Fruit fly (Drosophila melanogaster) whole organism, embryonic: ENCODE data around the gene CG18063.

Experiments
- CG1024 ChIP-seq: fragments of 200-800 bp; sonication (Bioruptor generic); IDR thresholded peaks from 2 replicates; pipeline ENCODE4 v1.3.6; 2022; ENCODE audit warnings: missing biosample characterization, missing genetic modification characterization
- CG10543 ChIP-seq: fragments of 200-800 bp; sonication (Bioruptor generic); optimal IDR thresholded peaks from 3 replicates; lab custom pipeline; 2017; ENCODE audit warnings: missing biosample characterization, mild to moderate bottlenecking, missing genetic modification characterization, moderate library complexity
- CG10959 ChIP-seq: fragments of 200-800 bp; sonication (Bioruptor generic); IDR thresholded peaks from 2 replicates; pipeline ENCODE4 v1.3.6; 2022; ENCODE audit warnings: missing biosample characterization, missing genetic modification characterization
- CG11085 ChIP-seq: fragments of 200-800 bp; sonication (Bioruptor generic); IDR thresholded peaks from 2 replicates; pipeline ENCODE4 v1.3.6; 2022; ENCODE audit warnings: missing biosample characterization, missing genetic modification characterization
- CG12236 ChIP-seq: fragments of 200-800 bp; sonication (Bioruptor generic); optimal IDR thresholded peaks from 2 replicates; lab custom pipeline; 2016; ENCODE audit warnings: missing biosample characterization, missing genetic modification characterization
- CG15514 ChIP-seq: fragments of 200-800 bp; sonication (Bioruptor generic); optimal IDR thresholded peaks from 3 replicates; lab custom pipeline; 2017; ENCODE audit warnings: missing biosample characterization, missing genetic modification characterization, mild to moderate bottlenecking, moderate library complexity, missing genetic modification reagents
- CG1603 ChIP-seq: fragments of 200-800 bp; sonication (Bioruptor generic); optimal IDR thresholded peaks from 2 replicates; lab custom pipeline; 2019; ENCODE audit warnings: missing biosample characterization, mild to moderate bottlenecking, missing genetic modification characterization, moderate library complexity
- CG16813 ChIP-seq: fragments of 200-800 bp; sonication (Bioruptor generic); IDR thresholded peaks from 3 replicates; pipeline ENCODE4 v1.3.6; 2022; ENCODE audit warnings: missing biosample characterization, missing genetic modification characterization; ENCODE audit not compliant: partially characterized antibody
- CG16863 ChIP-seq: fragments of 200-800 bp; sonication (Bioruptor generic); optimal IDR thresholded peaks from 3 replicates; lab custom pipeline; 2016; ENCODE audit warnings: missing biosample characterization, missing genetic modification characterization
- CG17359 ChIP-seq: fragments of 200-800 bp; sonication (Bioruptor generic); optimal IDR thresholded peaks from 3 replicates; lab custom pipeline; 2018; ENCODE audit warnings: missing biosample characterization, mild to moderate bottlenecking, missing genetic modification characterization, moderate library complexity
- CG18599 ChIP-seq: fragments of 200-800 bp; sonication (Bioruptor generic); optimal IDR thresholded peaks from 3 replicates; lab custom pipeline; 2017; ENCODE audit warnings: missing biosample characterization, missing genetic modification characterization, mild to moderate bottlenecking, moderate library complexity, missing genetic modification reagents
- CG30020 ChIP-seq: fragments of 200-800 bp; optimal IDR thresholded peaks from 2 replicates; lab custom pipeline; 2019; ENCODE audit warnings: missing biosample characterization, mild to moderate bottlenecking, missing genetic modification characterization, moderate library complexity
- CG3065 ChIP-seq: fragments of 200-800 bp; sonication (Bioruptor generic); optimal IDR thresholded peaks from 2 replicates; lab custom pipeline; 2016; ENCODE audit warnings: missing biosample characterization, missing genetic modification characterization
- CG31441 ChIP-seq: fragments of 200-800 bp; sonication (Bioruptor generic); IDR thresholded peaks from 2 replicates; pipeline ENCODE4 v1.3.6; 2022; ENCODE audit warnings: missing biosample characterization, missing genetic modification characterization
- CG32532 ChIP-seq: fragments of 200-800 bp; sonication (Bioruptor generic); IDR thresholded peaks from 2 replicates; pipeline ENCODE4 v1.3.6; 2022; ENCODE audit warnings: missing biosample characterization, missing genetic modification characterization
- CG34376 ChIP-seq: fragments of 200-800 bp; sonication (Bioruptor generic); optimal IDR thresholded peaks from 2 replicates; lab custom pipeline; 2018; ENCODE audit warnings: missing biosample characterization, mild to moderate bottlenecking, missing genetic modification characterization
- CG6854 ChIP-seq: fragments of 200-800 bp; sonication (Bioruptor generic); optimal IDR thresholded peaks from 3 replicates; lab custom pipeline; 2017; ENCODE audit warnings: missing biosample characterization, mild to moderate bottlenecking, missing genetic modification characterization
- CG8281 ChIP-seq: fragments of 200-800 bp; sonication (Bioruptor generic); optimal IDR thresholded peaks from 2 replicates; lab custom pipeline; 2018; ENCODE audit warnings: missing biosample characterization, mild to moderate bottlenecking, missing genetic modification characterization, moderate library complexity
- CG9727 ChIP-seq: fragments of 200-800 bp; sonication (Bioruptor generic); optimal IDR thresholded peaks from 3 replicates; lab custom pipeline; 2017; ENCODE audit warnings: missing biosample characterization, mild to moderate bottlenecking, missing genetic modification characterization
- CHES-1-like ChIP-seq: fragments of 200-800 bp; sonication (Bioruptor generic); optimal IDR thresholded peaks from 2 replicates; lab custom pipeline; 2016; ENCODE audit warnings: missing biosample characterization, missing genetic modification characterization
- Dfd ChIP-seq, 2 experiments: fragments of >200 bp; optimal IDR thresholded peaks; 2 replicates each; lab custom pipeline; 2017; ENCODE audit warnings: missing biosample characterization in 2 of 2, missing genetic modification characterization in 2 of 2
- Doc2 ChIP-seq: fragments of 200-800 bp; sonication (Bioruptor generic); IDR thresholded peaks from 2 replicates; pipeline ENCODE4 v1.3.6; 2022; ENCODE audit warnings: missing biosample characterization, missing genetic modification characterization
- Doc3 ChIP-seq: fragments of 200-800 bp; sonication (Bioruptor generic); IDR thresholded peaks from 3 replicates; pipeline ENCODE4 v1.3.6; 2022; ENCODE audit warnings: missing biosample characterization, missing genetic modification characterization; ENCODE audit not compliant: partially characterized antibody
- H2.0 ChIP-seq: fragments of 200-800 bp; sonication (Bioruptor generic); IDR thresholded peaks from 2 replicates; pipeline ENCODE4 v1.3.6; 2022; ENCODE audit warnings: missing biosample characterization, missing genetic modification characterization
- HLH4C ChIP-seq: fragments of 200-800 bp; sonication (Bioruptor generic); IDR thresholded peaks from 3 replicates; pipeline ENCODE4 v1.3.6; 2022; ENCODE audit warnings: missing biosample characterization, missing genetic modification characterization; ENCODE audit not compliant: partially characterized antibody
- Kr ChIP-seq: fragments of 200-800 bp; sonication (Bioruptor generic); optimal IDR thresholded peaks from 2 replicates; lab custom pipeline; 2017; ENCODE audit warnings: missing biosample characterization, mild to moderate bottlenecking, missing genetic modification characterization
- Lhr ChIP-seq: fragments of 200-800 bp; sonication (Bioruptor generic); optimal IDR thresholded peaks from 3 replicates; lab custom pipeline; 2017; ENCODE audit warnings: mild to moderate bottlenecking, missing biosample characterization, missing genetic modification reagents, missing genetic modification characterization
- Max ChIP-seq: fragments of 200-800 bp; sonication (Bioruptor generic); optimal IDR thresholded peaks from 2 replicates; lab custom pipeline; 2016; ENCODE audit warnings: missing biosample characterization, mild to moderate bottlenecking, missing genetic modification characterization
- Meics ChIP-seq: fragments of 200-800 bp; sonication (Bioruptor generic); optimal IDR thresholded peaks from 2 replicates; lab custom pipeline; 2017; ENCODE audit warnings: missing biosample characterization, mild to moderate bottlenecking, missing genetic modification characterization
- Myb ChIP-seq: fragments of 200-800 bp; sonication (Bioruptor generic); optimal IDR thresholded peaks from 2 replicates; lab custom pipeline; 2016; ENCODE audit warnings: missing biosample characterization, missing genetic modification characterization
- NC2α ChIP-seq: fragments of 200-800 bp; sonication (Bioruptor generic); optimal IDR thresholded peaks from 2 replicates; lab custom pipeline; 2016; ENCODE audit warnings: missing biosample characterization, missing genetic modification characterization
- Nf-YB ChIP-seq: fragments of 200-800 bp; sonication (Bioruptor generic); optimal IDR thresholded peaks from 3 replicates; lab custom pipeline; 2019; ENCODE audit warnings: missing biosample characterization, mild to moderate bottlenecking, missing genetic modification characterization, moderate library complexity
- Oaz ChIP-seq: fragments of 200-800 bp; sonication (Bioruptor generic); IDR thresholded peaks from 2 replicates; pipeline ENCODE4 v1.3.6; 2022; ENCODE audit warnings: missing biosample characterization, missing genetic modification characterization
- Taf1 ChIP-seq: fragments of 200-800 bp; sonication (Bioruptor generic); IDR thresholded peaks from 2 replicates; pipeline ENCODE4 v1.3.6; 2022; ENCODE audit warnings: missing biosample characterization, missing genetic modification characterization
- Xbp1 ChIP-seq: fragments of 200-800 bp; sonication (Bioruptor generic); optimal IDR thresholded peaks from 3 replicates; lab custom pipeline; 2016; ENCODE audit warnings: missing biosample characterization, mild to moderate bottlenecking, missing genetic modification characterization
- YL-1 ChIP-seq: fragments of 200-800 bp; sonication (Bioruptor generic); optimal IDR thresholded peaks from 3 replicates; lab custom pipeline; 2017; ENCODE audit warnings: missing biosample characterization, mild to moderate bottlenecking, missing genetic modification characterization
- abd-A ChIP-seq: fragments of 200-800 bp; sonication (Bioruptor generic); optimal IDR thresholded peaks from 3 replicates; lab custom pipeline; 2019; ENCODE audit warnings: missing biosample characterization, mild to moderate bottlenecking, missing genetic modification characterization, moderate library complexity
- ato ChIP-seq: fragments of 200-800 bp; sonication (Bioruptor generic); IDR thresholded peaks from 2 replicates; pipeline ENCODE4 v1.3.6; 2022; ENCODE audit warnings: missing biosample characterization, missing genetic modification characterization; ENCODE audit not compliant: partially characterized antibody
- bbx ChIP-seq: fragments of 200-800 bp; sonication (Bioruptor generic); IDR thresholded peaks from 2 replicates; pipeline ENCODE4 v1.3.6; 2022; ENCODE audit warnings: missing biosample characterization, missing genetic modification characterization; ENCODE audit not compliant: partially characterized antibody
- bcd ChIP-seq: fragments of 200-800 bp; sonication (Bioruptor generic); optimal IDR thresholded peaks from 2 replicates; lab custom pipeline; 2017; ENCODE audit warnings: missing biosample characterization, mild to moderate bottlenecking, missing genetic modification characterization
- br ChIP-seq: fragments of >200 bp; optimal IDR thresholded peaks from 2 replicates; lab custom pipeline; 2017
- dpn ChIP-seq, 2 experiments: fragments of 200-800 bp; sonication (Bioruptor generic); optimal IDR thresholded peaks; 3 replicates each; lab custom pipeline; 2016; ENCODE audit warnings: missing biosample characterization in 2 of 2, missing genetic modification characterization in 2 of 2
- fd96Cb ChIP-seq: fragments of 200-800 bp; sonication (Bioruptor generic); optimal IDR thresholded peaks from 2 replicates; lab custom pipeline; 2018; ENCODE audit warnings: missing biosample characterization, mild to moderate bottlenecking, missing genetic modification characterization, moderate library complexity
- kah ChIP-seq: fragments of 200-800 bp; sonication (Bioruptor generic); optimal IDR thresholded peaks from 2 replicates; lab custom pipeline; 2018; ENCODE audit warnings: missing biosample characterization, mild to moderate bottlenecking, missing genetic modification characterization
- salm ChIP-seq: fragments of 200-800 bp; sonication (Bioruptor generic); optimal IDR thresholded peaks from 2 replicates; lab custom pipeline; 2018; ENCODE audit warnings: missing biosample characterization, mild to moderate bottlenecking, missing genetic modification characterization
- sc ChIP-seq, 3 experiments: fragments of >200 bp in 2 of 3; fragments of 200-800 bp in 1 of 3; sonication (Bioruptor generic) in 1 of 3; optimal IDR thresholded peaks; 2 replicates in 2 of 3; 3 replicates in 1 of 3; lab custom pipeline; 2017; ENCODE audit warnings: mild to moderate bottlenecking in 1 of 3, missing biosample characterization in 1 of 3, missing genetic modification characterization in 1 of 3, missing genetic modification reagents in 1 of 3
- vnd ChIP-seq: fragments of 200-800 bp; sonication (Bioruptor generic); IDR thresholded peaks from 3 replicates; pipeline ENCODE4 v1.3.6; 2022; ENCODE audit warnings: missing biosample characterization, missing genetic modification characterization; ENCODE audit not compliant: partially characterized antibody

Gene CG18063

dm6 chr2L:15912008-15912900 lies 45.4 kb upstream of the CG18063 start (continued):
- TF ChIP-seq CG16863 (peak; percentile 46), vnd (no peak), CG10959 (GFP tag; lab: Robert Waterston, UW) (no peak; the same call in 1 of the 2 replicates), CG15514 (GFP tag; lab: Kevin White, UChicago) (peak; percentile 61), CG18599 (GFP tag; lab: Kevin White, UChicago) (peak; percentile 91), bbx (GFP tag; lab: Robert Waterston, UW) (no peak), CG3065 (GFP tag; lab: Kevin White, UChicago) (peak; percentile 88), H2.0 (GFP tag; lab: Robert Waterston, UW) (peak; percentile 93), CHES-1-like (GFP tag; lab: Kevin White, UChicago) (no peak), CG11085 (peak; percentile 75), CG16813 (GFP tag; lab: Robert Waterston, UW) (no peak), CG31441 (GFP tag; lab: Robert Waterston, UW) (peak; percentile 91), Doc3 (no peak), CG6854 (GFP tag; lab: Kevin White, UChicago) (peak; percentile 85), dpn (GFP tag; optimal IDR thresholded peaks at IDR 0.05; lab: Kevin White, UChicago) (peak; percentile 19 to 93), CG30020 (tag; lab: Kevin White, UChicago) (peak; percentile 81), Lhr (GFP tag; lab: Kevin White, UChicago) (peak; percentile 78), Meics (GFP tag; lab: Kevin White, UChicago) (peak; percentile 91), Myb (GFP tag; lab: Kevin White, UChicago) (no peak), abd-A (tag; lab: Kevin White, UChicago) (peak; percentile 81), bcd (GFP tag; lab: Kevin White, UChicago) (peak; percentile 89), salm (peak; percentile 87), HLH4C (GFP tag; lab: Robert Waterston, UW) (peak; percentile 37; the same call in 1 of the 3 replicates), ato (GFP tag; lab: Robert Waterston, UW) (peak; percentile 35; the same call in 1 of the 2 replicates), CG8281 (tag; lab: Kevin White, UChicago) (peak; percentile 78), br (no peak), CG10543 (peak; percentile 78), CG1603 (tag; lab: Kevin White, UChicago) (peak; percentile 31), CG9727 (GFP tag; lab: Kevin White, UChicago) (peak; percentile 94), Xbp1 (peak; percentile 89), CG34376 (no peak), Max (GFP tag; lab: Kevin White, UChicago) (peak; percentile 82), Nf-YB (peak; percentile 76), CG32532 (GFP tag; lab: Robert Waterston, UW) (peak; percentile 91), Kr (GFP tag; lab: Kevin White, UChicago) (no peak), kah (no peak), Dfd (GFP tag; optimal IDR thresholded peaks at IDR 0.05; lab: Kevin White, UChicago) (no peak), CG17359 (tag; lab: Kevin White, UChicago) (peak; percentile 91), sc (optimal IDR thresholded peaks at IDR 0.05; lab: Kevin White, UChicago) (no peak), sc (GFP tag; optimal IDR thresholded peaks at IDR 0.05; lab: Kevin White, UChicago) (peak; percentile 78), CG1024 (peak; percentile 32; the same call in 1 of the 2 replicates), Doc2 (GFP tag; lab: Robert Waterston, UW) (no peak; the same call in 1 of the 2 replicates), YL-1 (GFP tag; lab: Kevin White, UChicago) (peak; percentile 84), NC2α (GFP tag; lab: Kevin White, UChicago) (no peak), Taf1 (peak; percentile 87), fd96Cb (tag; lab: Kevin White, UChicago) (peak; percentile 93), Oaz (GFP tag; lab: Robert Waterston, UW) (peak; percentile 75), CG12236 (no peak)
